Fruit fly (Drosophila melanogaster) whole organism, adult: ENCODE data around the gene CG7299.

Experiments
- CG11617 ChIP-seq: fragments of 200-800 bp; sonication (Bioruptor generic); optimal IDR thresholded peaks from 2 replicates; lab custom pipeline; 2017; ENCODE audit warnings: mild to moderate bottlenecking, missing biosample characterization, missing genetic modification reagents, missing genetic modification characterization
- CG12768 ChIP-seq: fragments of 200-800 bp; sonication (Bioruptor generic); optimal IDR thresholded peaks from 2 replicates; lab custom pipeline; 2017; ENCODE audit warnings: missing biosample characterization, missing genetic modification characterization, mild to moderate bottlenecking, moderate library complexity, missing genetic modification reagents
- CG14711 ChIP-seq: fragments of 200-800 bp; sonication (Bioruptor generic); optimal IDR thresholded peaks from 2 replicates; lab custom pipeline; 2018; ENCODE audit warnings: missing biosample characterization, mild to moderate bottlenecking, missing genetic modification characterization, moderate library complexity
- CG1620 ChIP-seq: fragments of 200-800 bp; sonication (Bioruptor generic); optimal IDR thresholded peaks from 2 replicates; lab custom pipeline; 2016; ENCODE audit warnings: missing biosample characterization, missing genetic modification characterization
- CG33017 ChIP-seq: fragments of 200-800 bp; sonication (Bioruptor generic); optimal IDR thresholded peaks from 2 replicates; lab custom pipeline; 2018; ENCODE audit warnings: missing biosample characterization, mild to moderate bottlenecking, missing genetic modification characterization, moderate library complexity
- CG5204 ChIP-seq: fragments of 200-800 bp; sonication (Bioruptor generic); optimal IDR thresholded peaks from 2 replicates; lab custom pipeline; 2016; ENCODE audit warnings: missing biosample characterization, missing genetic modification characterization
- CG7045 ChIP-seq: fragments of 200-800 bp; sonication (Bioruptor generic); optimal IDR thresholded peaks from 2 replicates; lab custom pipeline; 2017; ENCODE audit warnings: missing biosample characterization, mild to moderate bottlenecking, missing genetic modification characterization
- CG7101 ChIP-seq: fragments of 200-800 bp; sonication (Bioruptor generic); optimal IDR thresholded peaks from 2 replicates; lab custom pipeline; 2018; ENCODE audit warnings: missing biosample characterization, mild to moderate bottlenecking, missing genetic modification characterization, moderate library complexity
- Clk ChIP-seq: fragments of 200-800 bp; sonication (Bioruptor generic); optimal IDR thresholded peaks from 2 replicates; lab custom pipeline; 2017; ENCODE audit warnings: missing biosample characterization, missing genetic modification characterization
- Crg-1 ChIP-seq: fragments of 200-800 bp; sonication (Bioruptor generic); optimal IDR thresholded peaks from 2 replicates; lab custom pipeline; 2016; ENCODE audit warnings: missing biosample characterization, missing genetic modification characterization
- Hr96 ChIP-seq: fragments of 200-800 bp; sonication (Bioruptor generic); optimal IDR thresholded peaks from 2 replicates; lab custom pipeline; 2016; ENCODE audit warnings: missing biosample characterization, missing genetic modification characterization
- Mnt ChIP-seq: fragments of 200-800 bp; sonication (Bioruptor generic); optimal IDR thresholded peaks from 2 replicates; lab custom pipeline; 2016; ENCODE audit warnings: missing biosample characterization, mild to moderate bottlenecking, missing genetic modification characterization
- bab1 ChIP-seq: fragments of 200-800 bp; sonication (Bioruptor generic); optimal IDR thresholded peaks from 3 replicates; lab custom pipeline; 2019; ENCODE audit warnings: missing biosample characterization, mild to moderate bottlenecking, missing genetic modification characterization, moderate library complexity
- cic ChIP-seq: fragments of 200-800 bp; sonication (Bioruptor generic); optimal IDR thresholded peaks from 2 replicates; lab custom pipeline; 2017; ENCODE audit warnings: missing biosample characterization, mild to moderate bottlenecking, missing genetic modification characterization, moderate library complexity
- cnc ChIP-seq, 2 experiments: fragments of >200 bp; optimal IDR thresholded peaks; 2 replicates each; lab custom pipeline; 2017
- kay ChIP-seq: fragments of 200-800 bp; sonication (Bioruptor generic); peaks from one replicate; lab custom pipeline; 2016; ENCODE audit warnings: missing biosample characterization, missing genetic modification characterization, borderline replicate concordance
- ovo ChIP-seq: fragments of 200-800 bp; sonication (Bioruptor generic); optimal IDR thresholded peaks from 2 replicates; lab custom pipeline; 2016; ENCODE audit warnings: missing biosample characterization, missing genetic modification characterization
- pad ChIP-seq: fragments of 200-800 bp; sonication (Bioruptor generic); optimal IDR thresholded peaks from 3 replicates; lab custom pipeline; 2017; ENCODE audit warnings: missing biosample characterization, missing genetic modification characterization, mild to moderate bottlenecking, moderate library complexity, missing genetic modification reagents
- tj ChIP-seq: fragments of 200-800 bp; sonication (Bioruptor generic); optimal IDR thresholded peaks from 3 replicates; lab custom pipeline; 2017; ENCODE audit warnings: missing biosample characterization, mild to moderate bottlenecking, missing genetic modification characterization, moderate library complexity
- toe ChIP-seq: fragments of 200-800 bp; sonication (Bioruptor generic); optimal IDR thresholded peaks from 2 replicates; lab custom pipeline; 2016; ENCODE audit warnings: missing biosample characterization, missing genetic modification characterization

The CG7299 gene

dm6 chr2L:10688764-10689163, 4.6 kb upstream of the CG7299 start:
- TF ChIP-seq pad (GFP tag; lab: Kevin White, UChicago) = no peak
- TF ChIP-seq Mnt (GFP tag; lab: Kevin White, UChicago) = no peak
- no peak for TF ChIP-seq CG14711 (tag; lab: Kevin White, UChicago)
- TF ChIP-seq CG7101 (tag; lab: Kevin White, UChicago) = no peak

DNA sequence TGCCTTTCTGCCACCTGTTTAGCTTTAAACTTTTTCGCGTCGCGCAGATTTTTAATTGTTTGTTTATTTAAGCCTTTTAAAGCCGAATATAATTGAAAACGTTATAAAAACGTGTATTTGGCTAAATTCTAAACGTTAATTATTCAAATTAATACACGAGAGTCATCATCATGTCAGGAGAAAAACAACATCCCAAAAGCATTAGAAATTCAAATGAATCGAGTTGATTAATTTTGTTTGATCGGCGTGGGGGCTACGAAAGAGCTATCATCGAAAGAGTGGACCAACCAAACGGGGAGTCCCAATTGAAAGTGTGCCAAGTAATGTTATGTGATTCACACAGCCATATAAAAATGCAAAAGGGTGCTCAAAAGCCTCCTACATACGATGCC, 3.6 kb upstream of the CG7299 start:
- TF ChIP-seq bab1 (GFP tag; lab: Kevin White, UChicago) = no peak
- TF ChIP-seq CG14711 (tag; lab: Kevin White, UChicago) = no peak
- TF ChIP-seq Mnt (GFP tag; lab: Kevin White, UChicago) = no peak
- no peak for TF ChIP-seq CG11617
- no peak for TF ChIP-seq pad (GFP tag; lab: Kevin White, UChicago)
- no peak for TF ChIP-seq cnc (optimal IDR thresholded peaks at IDR 0.05; lab: Kevin White, UChicago)
- TF ChIP-seq ovo (GFP tag; lab: Kevin White, UChicago) = no peak
- TF ChIP-seq CG33017 (tag; lab: Kevin White, UChicago) = no peak
- no peak for TF ChIP-seq Hr96
- no peak for TF ChIP-seq CG5204 (GFP tag; lab: Kevin White, UChicago)

dm6 chr2L:10687009-10687793, 3.0 kb upstream of the CG7299 start, which contains the start of gene CG7296:
CG7296 (minus strand) TSS chr2L:10687066.
- TF ChIP-seq CG7101 (tag; lab: Kevin White, UChicago) (no peak), bab1 (GFP tag; lab: Kevin White, UChicago) (no peak), cic (GFP tag; lab: Kevin White, UChicago) (no peak), kay (GFP tag; lab: Kevin White, UChicago) (no peak), cnc (optimal IDR thresholded peaks at IDR 0.05; lab: Kevin White, UChicago) (no peak), Crg-1 (GFP tag; lab: Kevin White, UChicago) (no peak), CG14711 (tag; lab: Kevin White, UChicago) (no peak), CG11617 (no peak), CG12768 (GFP tag; lab: Kevin White, UChicago) (no peak), CG5204 (GFP tag; lab: Kevin White, UChicago) (no peak), toe (GFP tag; lab: Kevin White, UChicago) (no peak), Mnt (GFP tag; lab: Kevin White, UChicago) (no peak)

DNA sequence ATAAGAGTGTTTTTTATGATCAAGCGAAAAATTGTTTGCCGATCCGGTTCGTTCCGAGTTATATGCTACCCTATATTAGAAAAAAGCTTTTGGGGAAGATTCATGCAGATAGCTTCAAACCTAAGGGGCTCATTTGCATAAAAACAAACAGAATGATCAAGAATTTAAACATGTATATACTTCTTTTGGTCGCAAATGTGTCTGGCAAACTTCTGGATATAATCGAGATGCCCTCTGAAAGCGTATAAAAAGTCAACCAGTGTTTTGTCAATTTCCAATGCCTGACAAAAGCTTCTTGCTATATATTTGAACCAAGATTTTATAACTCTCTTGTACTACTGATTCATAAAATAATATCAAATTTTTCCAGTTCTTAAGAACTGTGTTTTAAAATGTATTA, 1.5 kb upstream of the CG7299 start:
- TF ChIP-seq pad (GFP tag; lab: Kevin White, UChicago) (no peak), CG14711 (tag; lab: Kevin White, UChicago) (no peak), Hr96 (no peak), CG5204 (GFP tag; lab: Kevin White, UChicago) (no peak), CG33017 (tag; lab: Kevin White, UChicago) (no peak), Clk (GFP tag; lab: Kevin White, UChicago) (no peak), CG11617 (no peak), CG7045 (GFP tag; lab: Kevin White, UChicago) (no peak), CG1620 (GFP tag; lab: Kevin White, UChicago) (no peak), Crg-1 (GFP tag; lab: Kevin White, UChicago) (no peak), ovo (GFP tag; lab: Kevin White, UChicago) (no peak), toe (GFP tag; lab: Kevin White, UChicago) (no peak), cic (GFP tag; lab: Kevin White, UChicago) (no peak), Mnt (GFP tag; lab: Kevin White, UChicago) (no peak), CG12768 (GFP tag; lab: Kevin White, UChicago) (no peak), kay (GFP tag; lab: Kevin White, UChicago) (no peak), tj (GFP tag; lab: Kevin White, UChicago) (no peak)

DNA sequence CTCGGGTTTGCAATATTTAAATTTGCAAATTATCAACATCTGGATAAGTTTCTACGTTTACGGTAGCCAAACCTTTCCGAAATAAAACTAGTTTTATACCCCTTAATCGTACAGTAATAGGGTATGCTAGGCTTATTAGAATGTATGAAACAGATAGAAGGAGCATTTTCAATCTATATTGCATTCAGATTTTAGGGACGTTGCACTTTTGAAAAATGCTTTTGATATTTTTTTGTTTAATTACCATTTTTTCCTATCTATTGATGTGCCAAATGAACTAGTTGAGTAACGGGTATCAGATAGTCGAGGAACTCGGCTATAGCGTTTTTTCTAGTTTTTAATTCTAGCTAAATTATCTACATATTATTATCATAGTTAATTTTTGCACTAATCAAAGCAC, 1.3 kb downstream of the CG7299 start:
- TF ChIP-seq CG12768 (GFP tag; lab: Kevin White, UChicago) (no peak), toe (GFP tag; lab: Kevin White, UChicago) (no peak), CG5204 (GFP tag; lab: Kevin White, UChicago) (no peak), cic (GFP tag; lab: Kevin White, UChicago) (no peak), CG33017 (tag; lab: Kevin White, UChicago) (no peak), CG1620 (GFP tag; lab: Kevin White, UChicago) (no peak), kay (GFP tag; lab: Kevin White, UChicago) (no peak), cnc (optimal IDR thresholded peaks at IDR 0.05; lab: Kevin White, UChicago) (no peak), Crg-1 (GFP tag; lab: Kevin White, UChicago) (no peak), CG14711 (tag; lab: Kevin White, UChicago) (no peak), CG11617 (no peak), Clk (GFP tag; lab: Kevin White, UChicago) (no peak), ovo (GFP tag; lab: Kevin White, UChicago) (no peak), CG7045 (GFP tag; lab: Kevin White, UChicago) (no peak), CG7101 (tag; lab: Kevin White, UChicago) (no peak), Hr96 (no peak), tj (GFP tag; lab: Kevin White, UChicago) (no peak), Mnt (GFP tag; lab: Kevin White, UChicago) (no peak), bab1 (GFP tag; lab: Kevin White, UChicago) (no peak), pad (GFP tag; lab: Kevin White, UChicago) (no peak)

- TF ChIP-seq CG33017 (tag; lab: Kevin White, UChicago) (no peak), Crg-1 (GFP tag; lab: Kevin White, UChicago) (no peak), CG7101 (tag; lab: Kevin White, UChicago) (no peak), CG14711 (tag; lab: Kevin White, UChicago) (no peak), CG1620 (GFP tag; lab: Kevin White, UChicago) (no peak), pad (GFP tag; lab: Kevin White, UChicago) (no peak), Mnt (GFP tag; lab: Kevin White, UChicago) (no peak), cic (GFP tag; lab: Kevin White, UChicago) (no peak), Clk (GFP tag; lab: Kevin White, UChicago) (no peak), CG7045 (GFP tag; lab: Kevin White, UChicago) (no peak), cnc (optimal IDR thresholded peaks at IDR 0.05; lab: Kevin White, UChicago) (no peak), bab1 (GFP tag; lab: Kevin White, UChicago) (no peak), CG11617 (no peak), kay (GFP tag; lab: Kevin White, UChicago) (no peak), CG5204 (GFP tag; lab: Kevin White, UChicago) (no peak), tj (GFP tag; lab: Kevin White, UChicago) (no peak), Hr96 (no peak)
Observed at dm6 chr2L:10682197-10682596, 2.0 kb downstream of the CG7299 start.
